Worm (Caenorhabditis elegans) whole organism, L1 larva: Measurements from ENCODE around the gene K12H6.12.

Experiments used
- C34B4.2 ChIP-seq: sonication (generic microtip); optimal IDR thresholded peaks from 2 replicates; lab custom pipeline; 2017; ENCODE audit warnings: mild to moderate bottlenecking, missing genetic modification characterization, missing compliant biosample characterization
- blmp-1 ChIP-seq: fragments of 150-350 bp; optimal IDR thresholded peaks from 2 replicates; lab custom pipeline; 2014; ENCODE audit warnings: missing biosample characterization, missing genetic modification characterization
- ceh-82 ChIP-seq, 3 experiments: fragments of 150-350 bp in 1 of 3; sonication (generic microtip) in 2 of 3; optimal IDR thresholded peaks; 2 replicates each; lab custom pipeline; 2014 to 2017; ENCODE audit warnings: missing biosample characterization in 3 of 3, missing genetic modification characterization in 3 of 3
- efl-1 ChIP-seq, 4 experiments: fragments of 150-350 bp; optimal IDR thresholded peaks in 3 of 4; peaks in 1 of 4; 1 replicate in 1 of 4; 2 replicates in 3 of 4; lab custom pipeline; 2014; ENCODE audit warnings: missing biosample characterization in 2 of 4, missing genetic modification characterization in 2 of 4, missing genetic modification reagents in 2 of 4
- efl-3 ChIP-seq: fragments of 200-800 bp; sonication (Bioruptor generic); optimal IDR thresholded peaks from 2 replicates; lab custom pipeline; 2018; ENCODE audit warnings: mild to moderate bottlenecking, missing genetic modification characterization, missing compliant biosample characterization
- elt-3 ChIP-seq, 6 experiments: fragments of 150-350 bp in 1 of 6; sonication (generic microtip); optimal IDR thresholded peaks; 2 replicates each; lab custom pipeline; 2017 to 2018; ENCODE audit warnings: missing biosample characterization in 6 of 6, missing genetic modification characterization in 6 of 6, inconsistent platforms in 1 of 6
- hpl-2 ChIP-seq: fragments of 150-350 bp; optimal IDR thresholded peaks from 2 replicates; lab custom pipeline; 2014; ENCODE audit warnings: missing biosample characterization, missing genetic modification reagents, missing genetic modification characterization
- irx-1 ChIP-seq: sonication (generic microtip); optimal IDR thresholded peaks from 2 replicates; lab custom pipeline; 2016; ENCODE audit warnings: missing genetic modification characterization, missing compliant biosample characterization
- lin-14 ChIP-seq: fragments of 200-800 bp; sonication (Bioruptor generic); optimal IDR thresholded peaks from 2 replicates; lab custom pipeline; 2018; ENCODE audit warnings: mild to moderate bottlenecking, missing genetic modification characterization, moderate library complexity, missing compliant biosample characterization
- lin-35 ChIP-seq, 2 experiments: fragments of 150-350 bp; optimal IDR thresholded peaks; 2 replicates each; lab custom pipeline; 2014; ENCODE audit warnings: missing biosample characterization in 2 of 2, missing genetic modification characterization in 2 of 2, missing genetic modification reagents in 2 of 2
- lir-3 ChIP-seq: sonication (generic microtip); optimal IDR thresholded peaks from 2 replicates; lab custom pipeline; 2016; ENCODE audit warnings: mild to moderate bottlenecking, missing genetic modification characterization, moderate library complexity, missing compliant biosample characterization; ENCODE audit not compliant: poor library complexity
- lsy-2 ChIP-seq, 2 experiments: fragments of 150-350 bp; optimal IDR thresholded peaks; 2 replicates each; lab custom pipeline; 2014; ENCODE audit warnings: missing biosample characterization in 2 of 2, missing genetic modification characterization in 2 of 2
- mep-1 ChIP-seq: fragments of 150-350 bp; optimal IDR thresholded peaks from 2 replicates; lab custom pipeline; 2014; ENCODE audit warnings: missing biosample characterization, missing genetic modification characterization
- nhr-19 ChIP-seq: fragments of 200-800 bp; sonication (Bioruptor generic); conservative IDR thresholded peaks from 2 replicates; pipeline ENCODE4 v1.3.6; 2022; ENCODE audit warnings: missing genetic modification characterization, missing compliant biosample characterization
- nhr-20 ChIP-seq: sonication (generic microtip); optimal IDR thresholded peaks from 2 replicates; lab custom pipeline; 2016; ENCODE audit warnings: mild to moderate bottlenecking, missing genetic modification characterization, missing compliant biosample characterization
- nhr-237 ChIP-seq: fragments of 150-350 bp; optimal IDR thresholded peaks from 2 replicates; lab custom pipeline; 2014; ENCODE audit warnings: missing biosample characterization, missing genetic modification characterization
- nhr-28 ChIP-seq: fragments of 150-350 bp; optimal IDR thresholded peaks from 2 replicates; lab custom pipeline; 2014; ENCODE audit warnings: missing biosample characterization, missing genetic modification characterization
- nhr-77 ChIP-seq: fragments of 150-350 bp; optimal IDR thresholded peaks from 2 replicates; lab custom pipeline; 2014; ENCODE audit warnings: missing biosample characterization, missing genetic modification characterization
- nhr-84 ChIP-seq: sonication (generic microtip); optimal IDR thresholded peaks from 2 replicates; lab custom pipeline; 2017; ENCODE audit warnings: missing biosample characterization, missing genetic modification characterization
- nhr-85 ChIP-seq: sonication (generic microtip); peaks from one replicate; lab custom pipeline; 2016; ENCODE audit warnings: missing genetic modification characterization, inconsistent platforms, missing compliant biosample characterization
- pax-3 ChIP-seq: fragments of 200-800 bp; sonication (Bioruptor generic); optimal IDR thresholded peaks from 2 replicates; lab custom pipeline; 2018; ENCODE audit warnings: mild to moderate bottlenecking, missing genetic modification characterization, moderate library complexity, missing compliant biosample characterization
- rnt-1 ChIP-seq: sonication (generic microtip); optimal IDR thresholded peaks from 2 replicates; lab custom pipeline; 2016; ENCODE audit warnings: mild to moderate bottlenecking, missing genetic modification characterization, moderate library complexity, missing compliant biosample characterization
- skn-1 ChIP-seq: fragments of 150-350 bp; optimal IDR thresholded peaks from 2 replicates; lab custom pipeline; 2014; ENCODE audit warnings: missing biosample characterization, missing genetic modification characterization
- swsn-7 ChIP-seq: sonication (generic microtip); optimal IDR thresholded peaks from 2 replicates; lab custom pipeline; 2016; ENCODE audit warnings: missing genetic modification characterization, missing compliant biosample characterization
- unc-62 ChIP-seq: fragments of 150-350 bp; optimal IDR thresholded peaks from 2 replicates; lab custom pipeline; 2014; ENCODE audit warnings: missing biosample characterization, missing genetic modification reagents, missing genetic modification characterization
- xbp-1 ChIP-seq: sonication (generic microtip); optimal IDR thresholded peaks from 2 replicates; lab custom pipeline; 2016; ENCODE audit warnings: missing genetic modification characterization, missing compliant biosample characterization

Gene K12H6.12

DNA sequence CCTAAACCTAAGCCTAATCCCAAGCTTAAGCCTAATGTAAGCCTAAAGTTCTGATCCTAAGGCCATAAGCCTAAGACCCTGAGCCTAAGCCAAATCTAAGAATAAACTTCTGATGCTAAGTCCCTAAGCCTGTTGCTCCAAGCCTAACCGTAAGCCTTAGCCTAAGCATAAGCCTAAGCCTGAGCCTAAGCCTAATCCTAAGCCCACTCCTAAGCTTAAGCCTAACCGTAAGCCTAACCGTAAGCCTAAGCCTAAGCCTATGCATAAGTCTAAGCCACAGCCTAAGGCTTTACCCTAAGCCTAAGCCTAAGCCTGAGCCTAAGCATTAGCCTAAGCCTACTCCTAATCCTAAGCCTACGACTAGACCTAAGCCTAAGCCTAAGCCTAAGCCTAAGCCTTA, 51.4 kb downstream of the K12H6.12 start:
- TF ChIP-seq irx-1 (tag; lab: Kevin White, UChicago) (no peak), hpl-2 (GFP tag; lab: Kevin White, UChicago) (no peak), efl-3 (no peak), blmp-1 (tag; lab: Kevin White, UChicago) (no peak), nhr-84 (tag; lab: Kevin White, UChicago) (no peak), mep-1 (tag; lab: Kevin White, UChicago) (no peak)
- TF ChIP-seq, all 84 proteins: peak for 0

DNA sequence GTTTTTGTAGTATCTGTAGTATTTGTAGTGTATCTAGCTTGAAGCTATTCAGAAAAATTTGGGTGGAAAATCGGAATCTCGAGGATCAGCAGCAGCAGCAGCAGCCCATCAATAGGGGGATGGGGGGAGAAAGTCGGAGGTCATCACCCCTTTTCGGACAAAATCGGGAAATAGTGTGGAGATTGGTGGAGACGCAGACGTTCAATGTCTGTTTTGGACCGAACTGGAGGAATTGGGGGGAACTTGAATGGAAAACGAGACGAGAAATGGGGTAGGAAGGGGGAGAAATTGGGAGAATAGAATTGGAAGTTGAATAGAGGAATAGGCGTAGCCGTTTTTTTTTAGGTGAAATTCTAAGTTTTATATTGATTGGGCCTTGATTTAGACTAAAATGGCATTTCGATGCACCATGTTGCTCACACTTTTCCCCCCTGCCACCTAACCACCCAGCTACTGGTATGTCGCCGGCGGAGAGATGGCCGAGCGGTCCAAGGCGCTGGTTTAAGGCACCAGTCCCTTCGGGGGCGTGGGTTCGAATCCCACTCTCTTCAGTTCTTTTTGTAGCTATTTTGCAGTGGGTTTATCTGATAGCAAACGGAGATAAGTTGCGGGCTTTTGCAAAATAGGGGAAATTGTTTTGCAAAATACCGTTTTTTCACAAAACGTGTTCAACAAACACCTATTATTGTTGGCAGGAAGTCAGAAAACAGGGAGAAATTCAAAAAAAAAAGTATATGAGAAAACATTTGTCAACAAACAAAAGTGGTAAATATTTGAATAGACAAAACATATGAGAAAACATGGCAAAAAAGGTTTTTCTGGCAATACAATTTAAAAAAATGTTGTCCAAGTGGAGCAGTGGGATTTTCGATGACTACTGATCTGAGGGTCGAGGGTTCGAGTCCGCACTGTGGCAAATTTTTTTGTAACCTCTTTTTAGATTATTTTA, 52.2 kb downstream of the K12H6.12 start:
- TF ChIP-seq pax-3 (tag; lab: Kevin White, UChicago) (no peak), nhr-19 (0 out of 2 replicates have a peak, but pooled peaks have one; percentile 6), swsn-7 (tag; lab: Kevin White, UChicago) (no peak), lsy-2 (tag; optimal IDR thresholded peaks at IDR 0.05; lab: Kevin White, UChicago) (peak in 1 of 2 experiments; percentile 9), nhr-85 (tag; lab: Kevin White, UChicago) (peak; percentile 72), blmp-1 (tag; lab: Kevin White, UChicago) (peak; percentile 92), lin-14 (GFP tag; lab: Kevin White, UChicago) (peak; percentile 17), efl-1 (optimal IDR thresholded peaks at IDR 0.05; lab: Kevin White, UChicago) (no peak), efl-1 (GFP tag; optimal IDR thresholded peaks at IDR 0.05 in 1 of 2; lab: Kevin White, UChicago) (peak in 1 of 2 experiments; percentile 92)

DNA sequence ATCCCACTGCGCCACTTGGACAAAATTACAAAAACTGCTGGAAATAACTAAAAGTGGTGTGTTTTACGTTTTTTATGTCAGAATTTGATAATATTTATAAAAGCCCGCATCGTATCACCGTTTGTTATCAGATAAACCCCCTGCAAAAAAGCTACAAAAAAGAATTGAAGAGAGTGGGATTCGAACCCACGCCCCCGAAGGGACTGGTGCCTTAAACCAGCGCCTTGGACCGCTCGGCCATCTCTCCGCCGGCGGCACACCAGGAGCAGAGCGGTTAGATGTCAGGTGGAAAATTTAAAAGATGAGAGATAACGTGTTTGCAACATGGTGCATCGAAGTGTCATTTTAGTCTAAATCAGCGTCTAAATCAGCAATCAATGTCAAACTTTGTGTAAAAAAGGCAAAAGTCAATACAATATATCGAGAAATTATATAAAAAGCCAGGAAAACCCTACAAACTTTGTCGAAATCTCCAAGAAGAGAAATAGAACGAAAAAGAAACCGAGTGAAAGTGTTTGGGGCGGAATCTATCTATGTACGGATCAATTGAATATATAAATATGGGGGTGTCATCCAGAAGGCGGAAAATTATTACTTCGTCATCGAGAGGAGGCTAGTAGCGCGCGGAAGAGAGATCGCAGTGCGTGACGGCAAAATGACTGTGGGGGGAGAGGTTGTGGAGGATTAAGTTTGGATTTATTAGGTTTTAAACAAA, 53.6 kb downstream of the K12H6.12 start:
- no peak for TF ChIP-seq lsy-2 (tag; optimal IDR thresholded peaks at IDR 0.05; lab: Kevin White, UChicago)
- peak; percentile 7 for TF ChIP-seq skn-1 (tag; lab: Kevin White, UChicago)
- TF ChIP-seq nhr-237 (tag; lab: Kevin White, UChicago) = no peak
- no peak for TF ChIP-seq lir-3 (tag; lab: Kevin White, UChicago)
- peak; percentile 51 for TF ChIP-seq rnt-1
- no peak for TF ChIP-seq efl-1 (optimal IDR thresholded peaks at IDR 0.05; lab: Kevin White, UChicago)
- peak in 1 of 2 experiments; percentile 86 for TF ChIP-seq efl-1 (GFP tag; optimal IDR thresholded peaks at IDR 0.05 in 1 of 2; lab: Kevin White, UChicago)
- no peak for TF ChIP-seq unc-62 (GFP tag; lab: Kevin White, UChicago)
- TF ChIP-seq nhr-28 (tag; lab: Kevin White, UChicago) = no peak
- peak; percentile 9 for TF ChIP-seq lin-14 (GFP tag; lab: Kevin White, UChicago)
- TF ChIP-seq elt-3 (tag; optimal IDR thresholded peaks at IDR 0.05; lab: Kevin White, UChicago) = no peak
- TF ChIP-seq lin-35 (GFP tag; optimal IDR thresholded peaks at IDR 0.05; lab: Kevin White, UChicago) = peak in 1 of 2 experiments; percentile 30
- peak in 1 of 3 experiments; percentile 26 for TF ChIP-seq ceh-82 (tag; optimal IDR thresholded peaks at IDR 0.05; lab: Kevin White, UChicago)
- TF ChIP-seq xbp-1 (tag; lab: Kevin White, UChicago) = no peak
- TF ChIP-seq C34B4.2 = no peak
- TF ChIP-seq nhr-20 (tag; lab: Kevin White, UChicago) = peak; percentile 18
- TF ChIP-seq nhr-77 (tag; lab: Kevin White, UChicago) = no peak
- peak; percentile 89 for TF ChIP-seq blmp-1 (tag; lab: Kevin White, UChicago)
- TF ChIP-seq, all 84 proteins: peak for 8
